Fruit fly (Drosophila melanogaster): ENCODE measurements around the gene CG3769.

Gene CG3769

DNA sequence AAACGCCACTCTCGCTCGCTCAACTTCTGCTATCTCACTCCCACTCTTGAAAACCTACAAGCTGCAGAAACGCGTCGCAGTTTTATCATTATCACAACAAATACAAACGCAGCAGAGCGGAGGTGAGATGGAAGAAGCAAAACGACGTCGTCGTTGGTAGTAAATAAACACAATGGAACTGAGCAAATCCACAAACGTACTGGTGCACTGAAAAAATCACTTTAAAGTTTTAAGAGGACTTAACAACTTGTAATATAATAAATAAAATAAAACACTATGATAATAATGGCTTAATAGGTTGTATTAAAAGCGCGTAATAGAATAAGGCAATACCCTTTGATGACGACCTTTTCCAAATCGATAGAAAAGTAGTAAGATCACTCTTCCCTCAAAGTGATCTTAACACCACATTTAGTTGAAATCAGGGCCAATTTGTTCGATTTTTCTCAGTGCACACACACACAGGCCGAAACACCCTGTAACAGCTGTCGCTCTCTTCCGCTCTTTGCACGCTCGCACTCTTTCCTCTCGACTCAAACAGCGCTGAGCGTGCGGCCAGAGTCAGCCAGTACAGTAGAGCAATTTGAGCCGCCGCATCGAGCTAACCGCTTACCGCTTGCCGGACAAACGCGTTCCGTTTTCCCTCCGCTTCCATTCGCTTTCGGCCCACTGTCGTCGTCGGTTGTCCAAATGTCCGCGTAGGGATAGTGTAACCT is 14.2 kb downstream of the CG3769 start (continued):
- TF ChIP-seq CkIIα-i1 (GFP tag; IDR thresholded peaks at IDR 0.05) (peak; percentile 49; the same call in 1 of the 2 replicates), CG6175 (GFP tag; IDR thresholded peaks at IDR 0.05) (peak; percentile 88), gcm (GFP tag; optimal IDR thresholded peaks at IDR 0.05) (peak; percentile 95), ATbp (GFP tag; optimal IDR thresholded peaks at IDR 0.05) (peak; percentile 93), CG11456 (GFP tag; IDR thresholded peaks at IDR 0.05) (peak; percentile 92), CG3281 (GFP tag; optimal IDR thresholded peaks at IDR 0.05) (peak; percentile 93), Poxn (GFP tag; IDR thresholded peaks at IDR 0.05) (peak; percentile 85), tio (GFP tag; optimal IDR thresholded peaks at IDR 0.05) (peak; percentile 93), fru (optimal IDR thresholded peaks at IDR 0.05) (no peak), fu2 (GFP tag; optimal IDR thresholded peaks at IDR 0.05) (peak; percentile 29), bab2 (GFP tag; optimal IDR thresholded peaks at IDR 0.05) (peak; percentile 68), CG3407 (GFP tag; optimal IDR thresholded peaks at IDR 0.05) (peak; percentile 85), ro (GFP tag; IDR thresholded peaks at IDR 0.05) (peak; percentile 87), CG12769 (tag; optimal IDR thresholded peaks at IDR 0.05) (peak; percentile 77), CG18476 (GFP tag; optimal IDR thresholded peaks at IDR 0.05) (peak; percentile 83), hb (GFP tag; IDR thresholded peaks at IDR 0.05; ENCODE audit: partially characterized antibody) (no peak), Dek (tag; optimal IDR thresholded peaks at IDR 0.05) (peak; percentile 95), CG5953 (GFP tag; IDR thresholded peaks at IDR 0.05) (peak; percentile 87), Trl (optimal IDR thresholded peaks at IDR 0.05) (peak; percentile 92 to 95), Trl (GFP tag; optimal IDR thresholded peaks at IDR 0.05) (peak; percentile 91), CG12155 (GFP tag; optimal IDR thresholded peaks at IDR 0.05) (peak; percentile 94), Sox100B (GFP tag; optimal IDR thresholded peaks at IDR 0.05) (peak; percentile 98), ara (GFP tag; IDR thresholded peaks at IDR 0.05) (peak; percentile 95), YL-1 (GFP tag; optimal IDR thresholded peaks at IDR 0.05) (peak; percentile 94), CG31388 (GFP tag; optimal IDR thresholded peaks at IDR 0.05) (peak; percentile 75), CG17186 (GFP tag; optimal IDR thresholded peaks at IDR 0.05) (peak; percentile 71), Dip2 (GFP tag; IDR thresholded peaks at IDR 0.05) (peak; percentile 68; the same call in 1 of the 2 replicates), CG10147 (GFP tag; optimal IDR thresholded peaks at IDR 0.05) (peak; percentile 91), ato (GFP tag; IDR thresholded peaks at IDR 0.05; ENCODE audit: partially characterized antibody) (peak; percentile 72), Dp (GFP tag; optimal IDR thresholded peaks at IDR 0.05) (peak; percentile 7), crp (GFP tag; optimal IDR thresholded peaks at IDR 0.05) (peak in 1 of 2 experiments; percentile 70), CG7987 (GFP tag; optimal IDR thresholded peaks at IDR 0.05) (peak; percentile 74), CG6272 (GFP tag; IDR thresholded peaks at IDR 0.05) (peak; percentile 94), tap (tag; optimal IDR thresholded peaks at IDR 0.05) (peak; percentile 90), h (optimal IDR thresholded peaks at IDR 0.05) (no peak), shn (GFP tag; optimal IDR thresholded peaks at IDR 0.05) (peak; percentile 64), CG14710 (tag; optimal IDR thresholded peaks at IDR 0.05) (peak; percentile 95), cas (GFP tag; IDR thresholded peaks at IDR 0.05) (peak; percentile 82), CG7556 (GFP tag; optimal IDR thresholded peaks at IDR 0.05) (peak; percentile 97), CG17612 (GFP tag; IDR thresholded peaks at IDR 0.05) (peak; percentile 75; the same call in 1 of the 2 replicates), twi (tag; optimal IDR thresholded peaks at IDR 0.05) (peak; percentile 95), seq (GFP tag; IDR thresholded peaks at IDR 0.05) (peak; percentile 97), HmgD (GFP tag; optimal IDR thresholded peaks at IDR 0.05) (peak; percentile 69), CG14014 (GFP tag; IDR thresholded peaks at IDR 0.05) (peak; percentile 95), CG6689 (GFP tag; IDR thresholded peaks at IDR 0.05) (peak; percentile 97), jumu (GFP tag; optimal IDR thresholded peaks at IDR 0.05) (no peak), dmrt99B (tag; optimal IDR thresholded peaks at IDR 0.05) (peak; percentile 98), stwl (tag; optimal IDR thresholded peaks at IDR 0.05) (peak; percentile 30), tll (GFP tag; optimal IDR thresholded peaks at IDR 0.05) (peak; percentile 53 to 77), CG4424 (GFP tag; optimal IDR thresholded peaks at IDR 0.05) (peak; percentile 95)
